Fruit fly (Drosophila melanogaster): ENCODE measurements around the gene ctrip.

DNA sequence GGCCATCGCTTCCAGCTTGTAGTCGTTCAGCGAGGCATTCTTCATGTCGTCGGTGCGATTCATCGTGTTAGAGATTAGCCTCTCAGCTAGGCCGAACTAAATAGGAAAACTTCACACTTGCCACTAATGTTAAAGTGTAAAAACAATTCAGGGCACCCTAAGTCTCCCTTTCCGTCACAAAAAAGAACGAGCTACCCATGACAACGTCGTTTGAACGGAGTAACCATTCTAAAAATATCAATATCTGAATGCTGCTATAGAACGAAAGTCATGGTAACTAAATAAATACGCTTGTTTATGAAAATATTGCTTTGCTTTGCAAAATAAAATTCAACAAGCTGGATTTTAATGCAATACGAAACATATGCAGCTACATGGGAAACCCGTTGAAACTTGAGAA lies 27.3 kb downstream of the ctrip start, which contains the start of gene Ccdc39:
- TF ChIP-seq D1 (tag; optimal IDR thresholded peaks at IDR 0.05), result no peak
- TF ChIP-seq CG8301 (tag; optimal IDR thresholded peaks at IDR 0.05), result no peak
- TF ChIP-seq gl (tag; optimal IDR thresholded peaks at IDR 0.05), result no peak
- TF ChIP-seq CG14655 (GFP tag; optimal IDR thresholded peaks at IDR 0.05), result no peak
- no peak for TF ChIP-seq CG32121 (GFP tag; IDR thresholded peaks at IDR 0.05)
- no peak for TF ChIP-seq CG13204 (GFP tag; optimal IDR thresholded peaks at IDR 0.05)
- no peak for TF ChIP-seq CG12605 (GFP tag; IDR thresholded peaks at IDR 0.05)
- no peak for TF ChIP-seq CG4496 (GFP tag; IDR thresholded peaks at IDR 0.05)
- TF ChIP-seq EcR (GFP tag; optimal IDR thresholded peaks at IDR 0.05), result no peak
- no peak for TF ChIP-seq fd96Ca (GFP tag; IDR thresholded peaks at IDR 0.05)
- no peak for TF ChIP-seq CG17806 (tag; optimal IDR thresholded peaks at IDR 0.05)
- no peak for TF ChIP-seq rn (GFP tag; IDR thresholded peaks at IDR 0.05)
- TF ChIP-seq Ets98B (GFP tag; IDR thresholded peaks at IDR 0.05), result no peak
- TF ChIP-seq CG10348 (GFP tag; IDR thresholded peaks at IDR 0.05), result no peak

All from whole organism, pupa.